Worm (Caenorhabditis elegans) whole organism, late embryonic: ENCODE results near the gene F35H10.6.

ENCODE experiments used
- hlh-8 ChIP-seq: sonication (generic microtip); optimal IDR thresholded peaks from 2 replicates; lab custom pipeline; 2016; ENCODE audit warnings: missing genotype, missing genetic modification characterization, missing compliant biosample characterization
- pqm-1 ChIP-seq: sonication (generic microtip); optimal IDR thresholded peaks from 2 replicates; lab custom pipeline; 2016; ENCODE audit warnings: missing genetic modification characterization, missing compliant biosample characterization
- tbx-2 ChIP-seq: sonication (generic microtip); optimal IDR thresholded peaks from 2 replicates; lab custom pipeline; 2016; ENCODE audit warnings: missing genetic modification characterization, missing compliant biosample characterization

DNA sequence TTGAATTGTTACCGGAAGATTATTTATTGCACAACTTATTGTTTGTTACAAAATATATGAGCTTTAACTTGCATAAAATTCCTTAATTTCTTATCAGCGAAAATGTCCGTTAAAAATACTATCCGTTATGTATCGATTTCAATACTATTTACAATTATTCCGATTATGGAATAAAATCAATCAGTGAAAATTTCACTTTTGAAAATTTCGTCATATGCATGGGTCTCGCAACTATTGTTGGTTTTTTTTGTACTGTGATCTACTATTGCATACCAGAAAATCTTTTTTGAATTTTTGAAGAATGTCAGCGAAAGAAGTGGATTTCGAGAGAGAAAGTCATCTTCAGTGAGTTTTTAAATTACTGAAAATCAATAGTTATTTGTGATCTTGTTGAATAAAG is 2.5 kb upstream of the F35H10.6 start, which contains the start of gene nprl-3:
- no peak for TF ChIP-seq tbx-2 (tag; lab: Kevin White, UChicago)
- no peak for TF ChIP-seq hlh-8
- TF ChIP-seq pqm-1: no peak
